Worm (Caenorhabditis elegans) whole organism, midembryonic: ENCODE data around the gene cul-6.
A peak's percentile ranks its signal among the peaks of the same experiment; 100 is the strongest.

Source experiments
- T22C8.4 ChIP-seq: fragments of 200-800 bp; sonication (Bioruptor generic); IDR thresholded peaks from 2 replicates; pipeline ENCODE4 v1.3.6; 2022; ENCODE audit warnings: missing genetic modification characterization, missing compliant biosample characterization
- cog-1 ChIP-seq: sonication (generic microtip); optimal IDR thresholded peaks from 2 replicates; lab custom pipeline; 2016; ENCODE audit warnings: missing genetic modification characterization, missing compliant biosample characterization
- flt-1 ChIP-seq: fragments of 200-800 bp; sonication (Bioruptor generic); IDR thresholded peaks from 2 replicates; pipeline ENCODE4 v1.3.6; 2022; ENCODE audit warnings: missing genetic modification characterization, missing compliant biosample characterization
- klf-2 ChIP-seq: fragments of 200-800 bp; sonication (Bioruptor generic); conservative IDR thresholded peaks from 2 replicates; pipeline ENCODE4 v1.3.6; 2022; ENCODE audit warnings: missing genetic modification reagents, missing genetic modification characterization, missing compliant biosample characterization
- med-1 ChIP-seq: sonication (generic microtip); optimal IDR thresholded peaks from 2 replicates; lab custom pipeline; 2017; ENCODE audit warnings: missing genetic modification characterization, mild to moderate bottlenecking, missing compliant biosample characterization, antibody characterized with exemption, missing genetic modification reagents; ENCODE audit not compliant: insufficient read depth
- ref-1 ChIP-seq: fragments of 200-800 bp; sonication (Bioruptor generic); conservative IDR thresholded peaks from 2 replicates; pipeline ENCODE4 v1.3.6; 2022; ENCODE audit warnings: missing genetic modification reagents, missing genetic modification characterization, missing compliant biosample characterization
- tab-1 ChIP-seq: fragments of 200-800 bp; sonication (Bioruptor generic); IDR thresholded peaks from 2 replicates; pipeline ENCODE4 v1.3.6; 2022; ENCODE audit warnings: missing genetic modification characterization, missing compliant biosample characterization
- ztf-23 ChIP-seq: fragments of 200-800 bp; sonication (Bioruptor generic); IDR thresholded peaks from 2 replicates; pipeline ENCODE4 v1.3.6; 2022; ENCODE audit warnings: missing genetic modification reagents, missing genetic modification characterization, missing compliant biosample characterization
- ztf-29 ChIP-seq: fragments of 200-800 bp; sonication (Bioruptor generic); IDR thresholded peaks from 2 replicates; pipeline ENCODE4 v1.3.6; 2022; ENCODE audit warnings: missing genetic modification reagents, missing genetic modification characterization, missing compliant biosample characterization

ce11 chrIV:12633825-12634224, 43.6 kb upstream of the cul-6 start:
- TF ChIP-seq tab-1 (no peak), flt-1 (no peak), med-1 (no peak), cog-1 (tag; lab: Kevin White, UChicago) (peak; percentile 45), klf-2 (GFP tag; lab: Robert Waterston, UW) (no peak), ref-1 (GFP tag; lab: Robert Waterston, UW) (no peak), ztf-29 (GFP tag; lab: Robert Waterston, UW) (no peak), ztf-23 (GFP tag; lab: Robert Waterston, UW) (no peak), T22C8.4 (no peak)
